Worm (Caenorhabditis elegans) whole organism, midembryonic: ENCODE data around the gene C10A4.10.

Experiments
- cog-1 ChIP-seq: sonication (generic microtip); optimal IDR thresholded peaks from 2 replicates; lab custom pipeline; 2016; ENCODE audit warnings: missing genetic modification characterization, missing compliant biosample characterization
- flt-1 ChIP-seq: fragments of 200-800 bp; sonication (Bioruptor generic); IDR thresholded peaks from 2 replicates; pipeline ENCODE4 v1.3.6; 2022; ENCODE audit warnings: missing genetic modification characterization, missing compliant biosample characterization
- klf-2 ChIP-seq: fragments of 200-800 bp; sonication (Bioruptor generic); conservative IDR thresholded peaks from 2 replicates; pipeline ENCODE4 v1.3.6; 2022; ENCODE audit warnings: missing genetic modification reagents, missing genetic modification characterization, missing compliant biosample characterization
- med-1 ChIP-seq: sonication (generic microtip); optimal IDR thresholded peaks from 2 replicates; lab custom pipeline; 2017; ENCODE audit warnings: missing genetic modification characterization, mild to moderate bottlenecking, missing compliant biosample characterization, antibody characterized with exemption, missing genetic modification reagents; ENCODE audit not compliant: insufficient read depth
- ref-1 ChIP-seq: fragments of 200-800 bp; sonication (Bioruptor generic); conservative IDR thresholded peaks from 2 replicates; pipeline ENCODE4 v1.3.6; 2022; ENCODE audit warnings: missing genetic modification reagents, missing genetic modification characterization, missing compliant biosample characterization
- tab-1 ChIP-seq: fragments of 200-800 bp; sonication (Bioruptor generic); IDR thresholded peaks from 2 replicates; pipeline ENCODE4 v1.3.6; 2022; ENCODE audit warnings: missing genetic modification characterization, missing compliant biosample characterization
- ztf-23 ChIP-seq: fragments of 200-800 bp; sonication (Bioruptor generic); IDR thresholded peaks from 2 replicates; pipeline ENCODE4 v1.3.6; 2022; ENCODE audit warnings: missing genetic modification reagents, missing genetic modification characterization, missing compliant biosample characterization
- ztf-29 ChIP-seq: fragments of 200-800 bp; sonication (Bioruptor generic); IDR thresholded peaks from 2 replicates; pipeline ENCODE4 v1.3.6; 2022; ENCODE audit warnings: missing genetic modification reagents, missing genetic modification characterization, missing compliant biosample characterization

- TF ChIP-seq cog-1 (tag; lab: Kevin White, UChicago) (no peak), med-1 (GFP tag; lab: Kevin White, UChicago) (no peak), ztf-23 (GFP tag; lab: Robert Waterston, UW) (no peak), klf-2 (GFP tag; lab: Robert Waterston, UW) (no peak), tab-1 (no peak), flt-1 (GFP tag; lab: Robert Waterston, UW) (no peak), ztf-29 (GFP tag; lab: Robert Waterston, UW) (no peak), ref-1 (GFP tag; lab: Robert Waterston, UW) (no peak)
These were observed 31.8 kb downstream of the C10A4.10 start for ce11 chrX:7430483-7430882.
